Worm (Caenorhabditis elegans) whole organism, L4/young adult: ENCODE results near the gene sdz-8.

Source experiments
- W03F9.2 ChIP-seq: fragments of 150-350 bp; optimal IDR thresholded peaks from 2 replicates; lab custom pipeline; 2014; ENCODE audit warnings: missing biosample characterization, missing genetic modification characterization
- dao-5 ChIP-seq: sonication (generic microtip); optimal IDR thresholded peaks from 2 replicates; lab custom pipeline; 2016; ENCODE audit warnings: missing genotype, missing genetic modification characterization, moderate library complexity, missing compliant biosample characterization
- him-1 ChIP-seq: sonication (generic microtip); optimal IDR thresholded peaks from 2 replicates; lab custom pipeline; 2016; ENCODE audit warnings: missing genotype, missing genetic modification reagents, missing genetic modification characterization, missing compliant biosample characterization

ce11 chrV:11488288-11488687 lies 27.7 kb downstream of the sdz-8 start:
- TF ChIP-seq him-1 (tag; lab: Kevin White, UChicago), result no peak
- TF ChIP-seq dao-5, result no peak
- TF ChIP-seq W03F9.2 (tag; lab: Kevin White, UChicago), result no peak
